Worm (Caenorhabditis elegans) whole organism, L3 larva: ENCODE data around the gene srx-98.

Experiments used
- aly-2 ChIP-seq: fragments of 150-350 bp; optimal IDR thresholded peaks from 2 replicates; lab custom pipeline; 2014; ENCODE audit warnings: missing biosample characterization, missing genetic modification characterization
- ceh-28 ChIP-seq: fragments of 150-350 bp; optimal IDR thresholded peaks from 2 replicates; lab custom pipeline; 2014; ENCODE audit warnings: missing biosample characterization, missing genetic modification reagents, missing genetic modification characterization
- egl-27 ChIP-seq: sonication (generic microtip); optimal IDR thresholded peaks from 4 replicates; lab custom pipeline; 2017; ENCODE audit warnings: missing biosample characterization, missing genetic modification reagents, missing genetic modification characterization
- elt-3 ChIP-seq, 3 experiments: fragments of 150-350 bp in 1 of 3; sonication (generic microtip) in 2 of 3; optimal IDR thresholded peaks; 2 replicates in 2 of 3; 4 replicates in 1 of 3; lab custom pipeline; 2014 to 2017; ENCODE audit warnings: missing biosample characterization in 3 of 3, missing genetic modification characterization in 3 of 3
- fkh-10 ChIP-seq: sonication (generic microtip); optimal IDR thresholded peaks from 2 replicates; lab custom pipeline; 2017; ENCODE audit warnings: missing biosample characterization, missing genetic modification reagents, missing genetic modification characterization
- lin-15B ChIP-seq: fragments of 150-350 bp; optimal IDR thresholded peaks from 2 replicates; lab custom pipeline; 2014; ENCODE audit warnings: missing biosample characterization, missing genetic modification characterization
- lin-39 ChIP-seq: fragments of 150-350 bp; optimal IDR thresholded peaks from 2 replicates; lab custom pipeline; 2018; ENCODE audit warnings: missing biosample characterization, missing genetic modification reagents, missing genetic modification characterization
- nhr-12 ChIP-seq: fragments of 150-350 bp; optimal IDR thresholded peaks from 2 replicates; lab custom pipeline; 2014; ENCODE audit warnings: missing biosample characterization, missing genetic modification characterization
- nhr-28 ChIP-seq: fragments of 150-350 bp; optimal IDR thresholded peaks from 2 replicates; lab custom pipeline; 2014; ENCODE audit warnings: missing biosample characterization, missing genetic modification characterization
- nhr-43 ChIP-seq: sonication (generic microtip); optimal IDR thresholded peaks from 2 replicates; lab custom pipeline; 2016; ENCODE audit warnings: mild to moderate bottlenecking, missing genetic modification characterization, missing compliant biosample characterization; ENCODE audit not compliant: poor library complexity, severe bottlenecking
- pha-4 ChIP-seq: fragments of 150-350 bp; optimal IDR thresholded peaks from 2 replicates; lab custom pipeline; 2014; ENCODE audit warnings: missing biosample characterization, missing genetic modification reagents, missing genetic modification characterization
- pqm-1 ChIP-seq: fragments of 150-350 bp; optimal IDR thresholded peaks from 2 replicates; lab custom pipeline; 2017; ENCODE audit warnings: missing biosample characterization, missing genetic modification characterization, inconsistent platforms
- unc-39 ChIP-seq: sonication (generic microtip); optimal IDR thresholded peaks from 4 replicates; lab custom pipeline; 2017; ENCODE audit warnings: missing biosample characterization, missing genetic modification characterization

ce11 chrII:3641197-3641596, 29.7 kb downstream of the srx-98 start, which contains the start of gene M151.1:
- TF ChIP-seq elt-3 (tag; optimal IDR thresholded peaks at IDR 0.05; lab: Kevin White, UChicago) (no peak), aly-2 (tag; lab: Kevin White, UChicago) (no peak), fkh-10 (GFP tag; lab: Kevin White, UChicago) (no peak), pqm-1 (tag; lab: Kevin White, UChicago) (no peak), ceh-28 (tag; lab: Kevin White, UChicago) (no peak), nhr-43 (tag; lab: Kevin White, UChicago) (no peak), lin-39 (tag; lab: Kevin White, UChicago) (no peak), pha-4 (tag; lab: Kevin White, UChicago) (no peak), nhr-12 (tag; lab: Kevin White, UChicago) (no peak), lin-15B (tag; lab: Kevin White, UChicago) (no peak), nhr-28 (tag; lab: Kevin White, UChicago) (no peak), egl-27 (no peak), unc-39 (tag; lab: Kevin White, UChicago) (no peak)
